Worm (Caenorhabditis elegans) whole organism, mixed stage, embryonic: ENCODE results near the gene C55B6.5.

Experiments used
- M03D4.4 ChIP-seq: sonication (generic microtip); optimal IDR thresholded peaks from 2 replicates; lab custom pipeline; 2017; ENCODE audit warnings: mild to moderate bottlenecking, missing genetic modification characterization, missing compliant biosample characterization
- blmp-1 ChIP-seq: fragments of 150-350 bp; optimal IDR thresholded peaks from 2 replicates; lab custom pipeline; 2014; ENCODE audit warnings: missing biosample characterization, missing genetic modification characterization
- ceh-39 ChIP-seq: fragments of 150-350 bp; optimal IDR thresholded peaks from 2 replicates; lab custom pipeline; 2014; ENCODE audit warnings: missing biosample characterization, missing genetic modification characterization
- ceh-43 ChIP-seq: fragments of 200-800 bp; sonication (Bioruptor generic); optimal IDR thresholded peaks from 2 replicates; lab custom pipeline; 2018; ENCODE audit warnings: mild to moderate bottlenecking, missing genetic modification characterization, moderate library complexity, missing compliant biosample characterization
- ces-1 ChIP-seq: fragments of 150-350 bp; optimal IDR thresholded peaks from 2 replicates; lab custom pipeline; 2014; ENCODE audit warnings: missing biosample characterization, missing genetic modification reagents, missing genetic modification characterization
- cnd-1 ChIP-seq: fragments of 200-800 bp; sonication (Bioruptor generic); optimal IDR thresholded peaks from 2 replicates; lab custom pipeline; 2018; ENCODE audit warnings: mild to moderate bottlenecking, missing genetic modification characterization, missing compliant biosample characterization
- drap-1 ChIP-seq: fragments of 200-800 bp; sonication (Bioruptor generic); optimal IDR thresholded peaks from 3 replicates; lab custom pipeline; 2018; ENCODE audit warnings: mild to moderate bottlenecking, missing genetic modification characterization, missing compliant biosample characterization
- elt-1 ChIP-seq: sonication (generic microtip); optimal IDR thresholded peaks from 2 replicates; lab custom pipeline; 2017; ENCODE audit warnings: missing genetic modification characterization, mild to moderate bottlenecking, missing compliant biosample characterization, antibody characterized with exemption, moderate library complexity, borderline replicate concordance; ENCODE audit not compliant: insufficient read depth
- elt-3 ChIP-seq: fragments of 150-350 bp; optimal IDR thresholded peaks from 2 replicates; lab custom pipeline; 2014; ENCODE audit warnings: missing biosample characterization, missing genetic modification characterization
- flh-1 ChIP-seq: fragments of 200-800 bp; sonication (Bioruptor generic); optimal IDR thresholded peaks from 2 replicates; lab custom pipeline; 2018; ENCODE audit warnings: mild to moderate bottlenecking, missing genetic modification characterization, moderate library complexity, missing compliant biosample characterization
- ham-2 ChIP-seq: fragments of 200-800 bp; sonication (Bioruptor generic); optimal IDR thresholded peaks from 2 replicates; lab custom pipeline; 2018; ENCODE audit warnings: mild to moderate bottlenecking, missing genetic modification characterization, missing compliant biosample characterization
- hlh-1 ChIP-seq: fragments of 150-350 bp; optimal IDR thresholded peaks from 2 replicates; lab custom pipeline; 2014; ENCODE audit warnings: missing biosample characterization, missing genetic modification reagents, missing genetic modification characterization
- lin-13 ChIP-seq: fragments of 150-350 bp; optimal IDR thresholded peaks from 2 replicates; lab custom pipeline; 2014; ENCODE audit warnings: missing biosample characterization, missing genetic modification characterization
- lin-32 ChIP-seq: fragments of 200-800 bp; sonication (Bioruptor generic); optimal IDR thresholded peaks from 2 replicates; lab custom pipeline; 2018; ENCODE audit warnings: mild to moderate bottlenecking, missing genetic modification characterization, missing compliant biosample characterization
- lsy-2 ChIP-seq: fragments of 150-350 bp; optimal IDR thresholded peaks from 2 replicates; lab custom pipeline; 2014; ENCODE audit warnings: missing biosample characterization, missing genetic modification characterization
- mab-5 ChIP-seq: fragments of 150-350 bp; optimal IDR thresholded peaks from 2 replicates; lab custom pipeline; 2014; ENCODE audit warnings: missing biosample characterization, missing genetic modification characterization
- mep-1 ChIP-seq: fragments of 150-350 bp; optimal IDR thresholded peaks from 2 replicates; lab custom pipeline; 2017; ENCODE audit warnings: missing biosample characterization, missing genetic modification reagents, missing genetic modification characterization, inconsistent platforms
- mls-2 ChIP-seq: sonication (generic microtip); optimal IDR thresholded peaks from 2 replicates; lab custom pipeline; 2016; ENCODE audit warnings: mild to moderate bottlenecking, missing genetic modification characterization, moderate library complexity, missing compliant biosample characterization
- nhr-12 ChIP-seq: fragments of 150-350 bp; optimal IDR thresholded peaks from 2 replicates; lab custom pipeline; 2014; ENCODE audit warnings: missing biosample characterization, missing genetic modification characterization
- nhr-237 ChIP-seq: fragments of 150-350 bp; optimal IDR thresholded peaks from 2 replicates; lab custom pipeline; 2014; ENCODE audit warnings: missing biosample characterization, missing genetic modification characterization
- nhr-28 ChIP-seq: fragments of 150-350 bp; optimal IDR thresholded peaks from 2 replicates; lab custom pipeline; 2014; ENCODE audit warnings: missing biosample characterization, missing genetic modification characterization
- nhr-76 ChIP-seq: sonication (generic microtip); optimal IDR thresholded peaks from 2 replicates; lab custom pipeline; 2017; ENCODE audit warnings: missing biosample characterization, missing genetic modification characterization
- pha-4 ChIP-seq: fragments of 150-350 bp; optimal IDR thresholded peaks from 2 replicates; lab custom pipeline; 2018; ENCODE audit warnings: missing biosample characterization, missing genetic modification reagents, missing genetic modification characterization
- sem-2 ChIP-seq: fragments of 200-800 bp; sonication (Bioruptor generic); optimal IDR thresholded peaks from 2 replicates; lab custom pipeline; 2018; ENCODE audit warnings: mild to moderate bottlenecking, missing genetic modification characterization, missing compliant biosample characterization
- sptf-1 ChIP-seq: sonication (generic microtip); optimal IDR thresholded peaks from 2 replicates; lab custom pipeline; 2017; ENCODE audit warnings: mild to moderate bottlenecking, missing genetic modification characterization, moderate library complexity, missing compliant biosample characterization
- tbx-8 ChIP-seq: fragments of 200-800 bp; sonication (Bioruptor generic); optimal IDR thresholded peaks from 2 replicates; lab custom pipeline; 2018; ENCODE audit warnings: mild to moderate bottlenecking, missing genetic modification characterization, moderate library complexity, missing compliant biosample characterization
- unc-39 ChIP-seq: fragments of 150-350 bp; optimal IDR thresholded peaks from 2 replicates; lab custom pipeline; 2014; ENCODE audit warnings: missing biosample characterization, missing genetic modification characterization
- unc-62 ChIP-seq: fragments of 150-350 bp; optimal IDR thresholded peaks from 2 replicates; lab custom pipeline; 2014; ENCODE audit warnings: missing biosample characterization, missing genetic modification reagents, missing genetic modification characterization
- ztf-11 ChIP-seq: fragments of 150-350 bp; optimal IDR thresholded peaks from 2 replicates; lab custom pipeline; 2014; ENCODE audit warnings: missing biosample characterization, missing genetic modification characterization

The C55B6.5 gene

DNA sequence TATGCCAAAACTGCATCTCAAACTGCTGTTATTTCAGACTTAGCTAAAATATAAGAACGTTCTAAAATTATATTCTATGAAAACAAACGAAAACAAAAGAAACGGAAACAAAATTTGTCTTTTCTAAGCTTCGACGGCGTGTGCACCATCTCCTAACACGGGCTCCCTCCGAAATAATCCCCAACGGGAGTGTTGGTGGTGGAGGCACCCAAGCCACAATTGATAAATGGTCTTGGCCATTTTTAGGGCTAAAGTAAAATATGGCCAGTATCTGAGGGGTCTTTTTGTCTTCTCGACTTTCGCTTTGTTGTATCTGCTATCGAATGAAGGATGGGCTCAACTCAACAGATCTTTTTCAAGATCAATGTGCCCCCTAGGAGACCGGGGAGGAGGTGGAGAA, 29.7 kb downstream of the C55B6.5 start:
- TF ChIP-seq lin-32 (GFP tag; lab: Kevin White, UChicago), result no peak
- TF ChIP-seq unc-39 (tag; lab: Kevin White, UChicago), result no peak
- TF ChIP-seq ceh-43 (GFP tag; lab: Kevin White, UChicago), result no peak
- no peak for TF ChIP-seq ces-1 (GFP tag; lab: Kevin White, UChicago)
- no peak for TF ChIP-seq ceh-39 (tag; lab: Kevin White, UChicago)
- TF ChIP-seq blmp-1, result no peak
- TF ChIP-seq nhr-28, result no peak
- no peak for TF ChIP-seq unc-62 (GFP tag; lab: Kevin White, UChicago)
- TF ChIP-seq mep-1 (tag; lab: Kevin White, UChicago), result no peak
- no peak for TF ChIP-seq drap-1
- no peak for TF ChIP-seq flh-1 (GFP tag; lab: Kevin White, UChicago)
- no peak for TF ChIP-seq nhr-76 (tag; lab: Kevin White, UChicago)
- no peak for TF ChIP-seq hlh-1 (tag; lab: Kevin White, UChicago)
- TF ChIP-seq pha-4 (tag; lab: Kevin White, UChicago), result no peak
- TF ChIP-seq sptf-1 (tag; lab: Kevin White, UChicago), result no peak
- TF ChIP-seq, all 35 proteins: peak for 0

DNA sequence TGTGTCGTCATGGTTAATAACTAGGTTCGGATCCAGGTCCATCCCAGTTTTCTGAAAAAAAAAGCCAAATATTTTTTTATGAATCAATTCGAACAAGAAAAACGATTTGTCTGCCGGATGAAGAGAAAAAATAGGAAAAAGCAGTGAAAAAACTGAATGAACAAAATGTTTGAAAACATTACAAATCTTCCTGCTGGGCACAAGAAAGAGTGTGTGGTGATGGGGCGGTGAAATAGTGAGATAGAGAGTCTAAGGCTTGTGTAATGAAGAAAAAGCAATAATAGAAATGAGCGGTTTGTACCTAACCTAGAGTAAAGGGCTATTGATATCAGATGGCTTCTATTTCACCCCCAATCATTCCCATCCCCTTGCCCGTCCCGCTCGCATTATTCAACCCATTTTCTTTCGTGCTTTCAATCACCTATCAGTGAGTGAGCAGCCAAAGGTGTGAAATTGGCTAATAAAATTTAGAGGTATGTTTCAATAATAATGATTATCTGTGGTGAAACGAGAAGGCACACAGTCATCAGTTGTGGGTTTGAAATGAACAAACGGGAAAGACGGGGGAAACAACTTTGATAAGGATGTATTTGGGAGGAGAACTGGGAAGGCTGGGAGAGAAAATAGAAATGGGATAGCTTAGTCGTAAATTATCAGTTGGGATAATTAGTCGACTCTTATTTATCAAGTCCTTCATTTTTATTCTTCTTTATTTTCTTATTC, 34.4 kb downstream of the C55B6.5 start, which contains the start of gene bar-1:
bar-1 (minus strand) TSS at position 51 of the 723 bp plus-strand sequence.
- TF ChIP-seq flh-1 (GFP tag; lab: Kevin White, UChicago), result no peak
- TF ChIP-seq ceh-43 (GFP tag; lab: Kevin White, UChicago), result no peak
- TF ChIP-seq elt-3 (tag; lab: Kevin White, UChicago), result no peak
- no peak for TF ChIP-seq nhr-28
- TF ChIP-seq drap-1, result no peak
- no peak for TF ChIP-seq ztf-11 (tag; lab: Kevin White, UChicago)
- TF ChIP-seq sptf-1 (tag; lab: Kevin White, UChicago), result no peak
- TF ChIP-seq sem-2 (GFP tag; lab: Kevin White, UChicago), result no peak
- TF ChIP-seq tbx-8 (GFP tag; lab: Kevin White, UChicago), result no peak
- no peak for TF ChIP-seq nhr-12 (tag; lab: Kevin White, UChicago)
- no peak for TF ChIP-seq mab-5
- no peak for TF ChIP-seq ham-2 (GFP tag; lab: Kevin White, UChicago)
- no peak for TF ChIP-seq mep-1 (tag; lab: Kevin White, UChicago)
- TF ChIP-seq unc-39 (tag; lab: Kevin White, UChicago), result no peak
- no peak for TF ChIP-seq elt-1
- TF ChIP-seq M03D4.4 (tag; lab: Kevin White, UChicago), result no peak
- TF ChIP-seq mls-2 (tag; lab: Kevin White, UChicago), result no peak
- no peak for TF ChIP-seq hlh-1 (tag; lab: Kevin White, UChicago)
- TF ChIP-seq lsy-2 (tag; lab: Kevin White, UChicago), result no peak

DNA sequence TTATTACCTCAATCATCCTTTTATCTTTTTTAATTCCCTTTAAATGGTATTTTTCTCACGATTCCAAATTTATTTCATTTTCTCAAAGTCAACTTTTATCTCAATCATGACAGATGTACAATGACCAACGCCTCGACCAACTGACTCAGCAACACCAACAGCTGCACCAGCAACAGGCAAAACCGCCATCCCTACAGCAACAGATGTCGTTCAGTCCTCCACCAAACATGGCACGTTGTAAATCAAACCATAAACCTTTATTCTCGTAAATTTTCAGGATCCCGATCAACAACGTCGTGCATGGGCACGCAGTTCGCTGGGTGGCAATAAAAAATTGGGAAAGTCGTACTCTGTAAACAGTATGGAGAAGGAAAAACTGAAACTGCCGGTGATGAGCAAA, 42.3 kb downstream of the C55B6.5 start:
- TF ChIP-seq hlh-1 (tag; lab: Kevin White, UChicago) (peak; percentile 99), lsy-2 (tag; lab: Kevin White, UChicago) (no peak), unc-62 (GFP tag; lab: Kevin White, UChicago) (peak; percentile 40), drap-1 (no peak), ham-2 (GFP tag; lab: Kevin White, UChicago) (no peak), lin-32 (GFP tag; lab: Kevin White, UChicago) (peak; percentile 82)

DNA sequence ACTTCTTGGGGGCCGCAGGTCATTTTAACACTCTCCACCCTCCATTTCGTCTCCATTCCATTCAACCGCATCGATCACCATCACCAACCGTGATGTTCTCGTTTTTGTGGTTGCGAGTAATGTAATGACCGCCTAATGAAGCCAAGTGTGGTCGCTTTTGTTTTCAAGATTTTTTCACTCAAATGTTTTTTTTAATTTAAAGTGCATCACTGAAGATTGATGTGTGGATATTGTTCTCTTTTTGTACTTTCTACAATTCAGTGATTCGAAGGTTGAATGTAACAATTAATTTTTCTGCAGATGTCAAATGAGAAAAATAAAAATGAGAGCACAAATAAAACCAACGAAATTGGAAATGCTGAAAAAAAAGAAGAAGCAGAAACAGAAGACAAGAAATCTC, 46.4 kb downstream of the C55B6.5 start, which contains the start of gene pgp-10:
pgp-10 (plus strand) TSS at position 301 of the 400 bp plus-strand sequence.
- no peak for TF ChIP-seq nhr-12 (tag; lab: Kevin White, UChicago)
- TF ChIP-seq tbx-8 (GFP tag; lab: Kevin White, UChicago), result no peak

DNA sequence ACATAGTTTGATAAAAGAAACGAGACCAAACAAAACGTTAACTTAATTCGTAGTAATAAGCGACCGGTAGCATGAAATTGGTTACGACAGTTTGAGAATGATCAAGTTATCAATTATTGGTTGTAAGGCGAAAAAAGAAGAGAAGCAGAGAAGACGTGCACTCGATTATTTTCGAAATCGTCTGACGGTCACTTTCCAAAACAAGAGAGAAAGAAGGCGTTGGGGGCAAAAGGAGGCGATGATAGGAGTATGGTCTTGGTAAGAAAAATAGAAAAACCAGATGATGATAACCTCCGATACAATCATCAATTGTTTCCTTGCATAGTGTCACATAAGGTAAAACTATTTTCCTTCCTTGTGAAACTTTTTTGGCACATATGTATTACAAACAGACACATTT, 47.6 kb downstream of the C55B6.5 start:
- TF ChIP-seq ceh-43 (GFP tag; lab: Kevin White, UChicago) (no peak), nhr-237 (tag; lab: Kevin White, UChicago) (no peak), nhr-76 (tag; lab: Kevin White, UChicago) (no peak), drap-1 (no peak), ham-2 (GFP tag; lab: Kevin White, UChicago) (no peak), lsy-2 (tag; lab: Kevin White, UChicago) (no peak), nhr-28 (no peak), tbx-8 (GFP tag; lab: Kevin White, UChicago) (no peak), hlh-1 (tag; lab: Kevin White, UChicago) (no peak), lin-13 (tag; lab: Kevin White, UChicago) (no peak), cnd-1 (no peak)
